Worm (Caenorhabditis elegans) whole organism, late embryonic: Measurements from ENCODE around the gene clec-144.

ENCODE experiments used
- K09A11.1 ChIP-seq: sonication (generic microtip); optimal IDR thresholded peaks from 2 replicates; lab custom pipeline; 2017; ENCODE audit warnings: antibody characterized with exemption, mild to moderate bottlenecking, missing genetic modification characterization, missing compliant biosample characterization; ENCODE audit not compliant: insufficient read depth
- ama-1 ChIP-seq: fragments of 150-350 bp; optimal IDR thresholded peaks from 2 replicates; lab custom pipeline; 2014
- ztf-16 ChIP-seq: sonication (generic microtip); optimal IDR thresholded peaks from 2 replicates; lab custom pipeline; 2017; ENCODE audit warnings: missing genetic modification characterization, missing compliant biosample characterization

- TF ChIP-seq ama-1 (lab: Kevin White, UChicago) (no peak), ztf-16 (tag; lab: Kevin White, UChicago) (no peak), K09A11.1 (no peak)
Observed at ce11 chrII:11859833-11860232, 27.5 kb upstream of the clec-144 start.
